Fruit fly (Drosophila melanogaster): Measurements from ENCODE around the gene CG13893.

The CG13893 gene

dm6 chr3L:622357-622834 lies 18.6 kb upstream of the CG13893 start (continued):
- TF ChIP-seq ss (GFP tag; optimal IDR thresholded peaks at IDR 0.05), result peak; percentile 79 to 80
- peak; percentile 67 for TF ChIP-seq CG16779 (tag; optimal IDR thresholded peaks at IDR 0.05)
- TF ChIP-seq CG6163 (GFP tag; IDR thresholded peaks at IDR 0.05), result peak; percentile 49; the same call in 2 of the 3 replicates
- TF ChIP-seq Ets96B (tag; optimal IDR thresholded peaks at IDR 0.05), result peak; percentile 88
- TF ChIP-seq fkh (GFP tag; optimal IDR thresholded peaks at IDR 0.05), result peak; percentile 45
- peak; percentile 67 for TF ChIP-seq CG9139 (GFP tag; optimal IDR thresholded peaks at IDR 0.05)
- peak; percentile 35 for TF ChIP-seq CG4318 (GFP tag; optimal IDR thresholded peaks at IDR 0.05)
- TF ChIP-seq vri (GFP tag; optimal IDR thresholded peaks at IDR 0.05), result peak; percentile 55
- peak; percentile 49 for TF ChIP-seq CG11762 (GFP tag; optimal IDR thresholded peaks at IDR 0.05; ENCODE audit: insufficient read depth)
- peak; percentile 93 for TF ChIP-seq Eip78C (GFP tag)
- TF ChIP-seq Hr39 (GFP tag; optimal IDR thresholded peaks at IDR 0.05), result peak; percentile 74
- TF ChIP-seq CG8632 (GFP tag; optimal IDR thresholded peaks at IDR 0.05), result peak; percentile 54
- peak; percentile 26 for TF ChIP-seq CG6276 (GFP tag; optimal IDR thresholded peaks at IDR 0.05)
- peak; percentile 69 for TF ChIP-seq CG31627 (GFP tag; optimal IDR thresholded peaks at IDR 0.05)

- TF ChIP-seq CG1621 (tag; optimal IDR thresholded peaks at IDR 0.05) (peak; percentile 94), dac (GFP tag; optimal IDR thresholded peaks at IDR 0.05) (peak; percentile 69), eg (GFP tag; IDR thresholded peaks at IDR 0.05) (peak; percentile 74), CG10669 (GFP tag; optimal IDR thresholded peaks at IDR 0.05) (peak; percentile 94), CG6792 (GFP tag; optimal IDR thresholded peaks at IDR 0.05) (peak; percentile 94), CG8319 (GFP tag; optimal IDR thresholded peaks at IDR 0.05) (peak; percentile 87), CG34406 (GFP tag; optimal IDR thresholded peaks at IDR 0.05) (peak; percentile 92), CG8632 (GFP tag; optimal IDR thresholded peaks at IDR 0.05) (peak; percentile 91), Eip78C (GFP tag) (peak; percentile 99), Hr39 (GFP tag; optimal IDR thresholded peaks at IDR 0.05) (peak; percentile 93), CG8119 (GFP tag; IDR thresholded peaks at IDR 0.05) (peak; percentile 86), Met (GFP tag; optimal IDR thresholded peaks at IDR 0.05) (peak; percentile 97), acj6 (GFP tag; optimal IDR thresholded peaks at IDR 0.05) (peak; percentile 95), Blimp-1 (GFP tag; optimal IDR thresholded peaks at IDR 0.05) (peak; percentile 92), topi (GFP tag; optimal IDR thresholded peaks at IDR 0.05) (peak; percentile 96), CG15336 (GFP tag; IDR thresholded peaks at IDR 0.05) (peak; percentile 84), CG6163 (GFP tag; IDR thresholded peaks at IDR 0.05) (peak; percentile 94), CG16779 (tag; optimal IDR thresholded peaks at IDR 0.05) (peak; percentile 86), net (GFP tag; optimal IDR thresholded peaks at IDR 0.05) (peak; percentile 89), Sox15 (GFP tag; optimal IDR thresholded peaks at IDR 0.05) (peak; percentile 82), CG31627 (GFP tag; optimal IDR thresholded peaks at IDR 0.05) (peak; percentile 94), CG11294 (GFP tag; IDR thresholded peaks at IDR 0.05) (peak; percentile 53; the same call in 1 of the 2 replicates), CG4318 (GFP tag; optimal IDR thresholded peaks at IDR 0.05) (peak; percentile 83), vri (GFP tag; optimal IDR thresholded peaks at IDR 0.05) (peak; percentile 96), CG9139 (GFP tag; optimal IDR thresholded peaks at IDR 0.05) (peak; percentile 87), OdsH (GFP tag; optimal IDR thresholded peaks at IDR 0.05) (peak; percentile 93), salr (GFP tag; optimal IDR thresholded peaks at IDR 0.05) (peak; percentile 82 to 91), fd59A (GFP tag; optimal IDR thresholded peaks at IDR 0.05) (peak; percentile 95), lz (GFP tag; optimal IDR thresholded peaks at IDR 0.05) (peak; percentile 95), CG3032 (tag; optimal IDR thresholded peaks at IDR 0.05) (peak; percentile 96), Ets21C (GFP tag; optimal IDR thresholded peaks at IDR 0.05) (peak; percentile 89), ss (GFP tag; optimal IDR thresholded peaks at IDR 0.05) (peak; percentile 94 to 95), CG6854 (GFP tag; optimal IDR thresholded peaks at IDR 0.05) (peak; percentile 92), esn (GFP tag; optimal IDR thresholded peaks at IDR 0.05) (peak; percentile 98), fd85E (GFP tag; optimal IDR thresholded peaks at IDR 0.05) (peak; percentile 75), Eip93F (GFP tag; optimal IDR thresholded peaks at IDR 0.05) (peak; percentile 98), CG7368 (GFP tag; optimal IDR thresholded peaks at IDR 0.05) (peak; percentile 85), Smox (GFP tag; optimal IDR thresholded peaks at IDR 0.05) (peak; percentile 95), Eip75B (GFP tag; optimal IDR thresholded peaks at IDR 0.05) (peak; percentile 95), pdm3 (GFP tag; optimal IDR thresholded peaks at IDR 0.05) (peak; percentile 93), dsx (GFP tag; optimal IDR thresholded peaks at IDR 0.05; ENCODE audit: poor library complexity, severe bottlenecking) (peak; percentile 95)
These were observed 17.5 kb upstream of the CG13893 start for dm6 chr3L:621097-621967.

Data from whole organism, prepupa.